Fruit fly (Drosophila melanogaster): Measurements from ENCODE around the gene CG34309.
A peak's percentile ranks its signal among the peaks of the same experiment; 100 is the strongest.

The CG34309 gene

dm6 chr3R:13364175-13365174 lies 8.0 kb upstream of the CG34309 start, which contains the start of gene Dic1 (continued):
- peak; percentile 66 for TF ChIP-seq fkh (GFP tag; optimal IDR thresholded peaks at IDR 0.05)
- peak; percentile 99 for TF ChIP-seq esn (GFP tag; optimal IDR thresholded peaks at IDR 0.05)
- peak; percentile 96 for TF ChIP-seq CG31627 (GFP tag; optimal IDR thresholded peaks at IDR 0.05)
- peak; percentile 97 for TF ChIP-seq spab (GFP tag; optimal IDR thresholded peaks at IDR 0.05)
- peak; percentile 97 for TF ChIP-seq Met (GFP tag; optimal IDR thresholded peaks at IDR 0.05)
- peak; percentile 97 for TF ChIP-seq Eip75B (GFP tag; optimal IDR thresholded peaks at IDR 0.05)
- peak; percentile 78 to 98 for TF ChIP-seq salr (GFP tag; optimal IDR thresholded peaks at IDR 0.05)
- TF ChIP-seq cyc (GFP tag; optimal IDR thresholded peaks at IDR 0.05) = peak; percentile 96
- TF ChIP-seq eg (GFP tag; IDR thresholded peaks at IDR 0.05) = peak; percentile 93
- TF ChIP-seq net (GFP tag; optimal IDR thresholded peaks at IDR 0.05) = peak; percentile 97
- peak; percentile 97 for TF ChIP-seq achi (GFP tag; optimal IDR thresholded peaks at IDR 0.05)
- peak; percentile 94 for TF ChIP-seq Blimp-1 (GFP tag; optimal IDR thresholded peaks at IDR 0.05)
- peak; percentile 96 for TF ChIP-seq CG6792 (GFP tag; optimal IDR thresholded peaks at IDR 0.05)
- peak; percentile 93 for TF ChIP-seq CG16779 (tag; optimal IDR thresholded peaks at IDR 0.05)
- TF ChIP-seq topi (GFP tag; optimal IDR thresholded peaks at IDR 0.05) = peak; percentile 98
- peak; percentile 97 for TF ChIP-seq lz (GFP tag; optimal IDR thresholded peaks at IDR 0.05)
- TF ChIP-seq CG6276 (GFP tag; optimal IDR thresholded peaks at IDR 0.05) = peak; percentile 98

dm6 chr3R:13365665-13366414 lies 6.6 kb upstream of the CG34309 start:
- TF ChIP-seq OdsH (GFP tag; optimal IDR thresholded peaks at IDR 0.05) = peak; percentile 5
- peak; percentile 20 for TF ChIP-seq topi (GFP tag; optimal IDR thresholded peaks at IDR 0.05)
- TF ChIP-seq Sox14 (GFP tag; optimal IDR thresholded peaks at IDR 0.05) = no peak
- TF ChIP-seq CG32006 (GFP tag; optimal IDR thresholded peaks at IDR 0.05) = peak; percentile 51
- TF ChIP-seq CG8632 (GFP tag; optimal IDR thresholded peaks at IDR 0.05) = peak; percentile 6
- no peak for TF ChIP-seq ss (GFP tag; optimal IDR thresholded peaks at IDR 0.05)
- TF ChIP-seq vri (GFP tag; optimal IDR thresholded peaks at IDR 0.05) = peak; percentile 45
- no peak for TF ChIP-seq CG4318 (GFP tag; optimal IDR thresholded peaks at IDR 0.05)
- peak; percentile 2 for TF ChIP-seq Hr4 (GFP tag; optimal IDR thresholded peaks at IDR 0.05)
- TF ChIP-seq Sox102F (GFP tag; optimal IDR thresholded peaks at IDR 0.05) = no peak
- peak; percentile 48 for TF ChIP-seq Eip78C (GFP tag)
- peak; percentile 7 for TF ChIP-seq esn (GFP tag; optimal IDR thresholded peaks at IDR 0.05)
- TF ChIP-seq acj6 (GFP tag; optimal IDR thresholded peaks at IDR 0.05) = peak; percentile 9
- peak; percentile 68 for TF ChIP-seq fkh (GFP tag; optimal IDR thresholded peaks at IDR 0.05)
- peak; percentile 23 for TF ChIP-seq CG34406 (GFP tag; optimal IDR thresholded peaks at IDR 0.05)
- no peak for TF ChIP-seq CG8119 (GFP tag; IDR thresholded peaks at IDR 0.05)

dm6 chr3R:13366561-13367518 lies 5.6 kb upstream of the CG34309 start, which contains the start of gene Elp6:
Gene Elp6 (minus strand): TSS chr3R:13366910.
- TF ChIP-seq Ets21C (GFP tag; optimal IDR thresholded peaks at IDR 0.05) = peak; percentile 78
- peak; percentile 86 for TF ChIP-seq Smox (GFP tag; optimal IDR thresholded peaks at IDR 0.05)
- TF ChIP-seq CG6854 (GFP tag; optimal IDR thresholded peaks at IDR 0.05) = peak; percentile 31
- peak; percentile 74 for TF ChIP-seq Ets96B (tag; optimal IDR thresholded peaks at IDR 0.05)
- TF ChIP-seq OdsH (GFP tag; optimal IDR thresholded peaks at IDR 0.05) = peak; percentile 85
- TF ChIP-seq CG34406 (GFP tag; optimal IDR thresholded peaks at IDR 0.05) = peak; percentile 82
- peak; percentile 84 for TF ChIP-seq cyc (GFP tag; optimal IDR thresholded peaks at IDR 0.05)
- peak; percentile 85 for TF ChIP-seq Met (GFP tag; optimal IDR thresholded peaks at IDR 0.05)
- TF ChIP-seq Hr38 (GFP tag; optimal IDR thresholded peaks at IDR 0.05) = no peak
- peak; percentile 86 for TF ChIP-seq Sox15 (GFP tag; optimal IDR thresholded peaks at IDR 0.05)
- peak in 1 of 2 experiments; percentile 73 for TF ChIP-seq ss (GFP tag; optimal IDR thresholded peaks at IDR 0.05)
- TF ChIP-seq fd59A (GFP tag; optimal IDR thresholded peaks at IDR 0.05) = peak; percentile 72
- TF ChIP-seq CG1621 (tag; optimal IDR thresholded peaks at IDR 0.05) = peak; percentile 28
- peak; percentile 89 for TF ChIP-seq topi (GFP tag; optimal IDR thresholded peaks at IDR 0.05)
- peak; percentile 50 for TF ChIP-seq fkh (GFP tag; optimal IDR thresholded peaks at IDR 0.05)
- peak; percentile 21 for TF ChIP-seq CG16779 (tag; optimal IDR thresholded peaks at IDR 0.05)
- TF ChIP-seq Eip93F (GFP tag; optimal IDR thresholded peaks at IDR 0.05) = no peak
- peak; percentile 79 for TF ChIP-seq spab (GFP tag; optimal IDR thresholded peaks at IDR 0.05)
- TF ChIP-seq CG3032 (tag; optimal IDR thresholded peaks at IDR 0.05) = peak; percentile 66
- TF ChIP-seq Hr39 (GFP tag; optimal IDR thresholded peaks at IDR 0.05) = peak; percentile 87

Data from whole organism, prepupa.